Worm (Caenorhabditis elegans) whole organism, midembryonic: ENCODE measurements around the gene C55A1.7.
"Not testable (repeated sequence)": the region's sequence is repeated elsewhere in the genome, so short reads cannot be mapped to it uniquely, and the experiment has no call there.

ENCODE experiments used
- T22C8.4 ChIP-seq: fragments of 200-800 bp; sonication (Bioruptor generic); IDR thresholded peaks from 2 replicates; pipeline ENCODE4 v1.3.6; 2022; ENCODE audit warnings: missing genetic modification characterization, missing compliant biosample characterization
- cog-1 ChIP-seq: sonication (generic microtip); optimal IDR thresholded peaks from 2 replicates; lab custom pipeline; 2016; ENCODE audit warnings: missing genetic modification characterization, missing compliant biosample characterization
- klf-2 ChIP-seq: fragments of 200-800 bp; sonication (Bioruptor generic); conservative IDR thresholded peaks from 2 replicates; pipeline ENCODE4 v1.3.6; 2022; ENCODE audit warnings: missing genetic modification reagents, missing genetic modification characterization, missing compliant biosample characterization
- ref-1 ChIP-seq: fragments of 200-800 bp; sonication (Bioruptor generic); conservative IDR thresholded peaks from 2 replicates; pipeline ENCODE4 v1.3.6; 2022; ENCODE audit warnings: missing genetic modification reagents, missing genetic modification characterization, missing compliant biosample characterization

DNA sequence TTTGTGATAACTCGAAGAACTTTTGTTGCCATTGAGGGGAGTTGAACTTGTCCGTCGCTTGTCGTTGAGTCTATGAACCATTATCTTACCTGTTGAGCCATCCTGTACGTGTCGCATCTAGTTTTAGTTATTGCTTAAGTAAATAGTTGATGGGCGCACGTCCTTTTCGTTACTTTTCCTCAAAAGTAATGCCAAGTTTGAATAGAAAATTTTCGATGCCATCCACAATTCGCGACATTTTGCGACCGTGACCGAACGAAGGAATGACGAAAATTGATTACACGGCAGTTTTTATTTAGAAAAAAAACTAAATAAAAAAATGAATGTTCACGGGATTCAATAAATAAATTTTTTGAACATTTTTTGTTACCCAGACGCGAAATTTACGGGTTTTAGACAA lies 20.8 kb upstream of the C55A1.7 start, which contains the start of gene F53E4.1:
- TF ChIP-seq ref-1; cog-1 (tag; lab: Kevin White, UChicago); klf-2 (GFP tag; lab: Robert Waterston, UW); T22C8.4 (GFP tag; lab: Robert Waterston, UW): not testable (repeated sequence)
